Worm (Caenorhabditis elegans): ENCODE measurements around the gene F46C8.3.

- TF ChIP-seq lin-15B (tag; optimal IDR thresholded peaks at IDR 0.05) (no peak), unc-62 (GFP tag; optimal IDR thresholded peaks at IDR 0.05) (no peak)
These were observed 12.4 kb downstream of the F46C8.3 start, which contains the start of gene dpy-7 for ce11 chrX:7537742-7538268.

Data from whole organism, L3 larva.